Fruit fly (Drosophila melanogaster): ENCODE results near the gene Gr39b.

Gr39b gene

dm6 chr2L:21322161-21322560, 47.3 kb downstream of the Gr39b start:
- TF ChIP-seq pad (GFP tag; optimal IDR thresholded peaks at IDR 0.05), result no peak
- TF ChIP-seq CG7045 (GFP tag; optimal IDR thresholded peaks at IDR 0.05), result no peak
- peak; percentile 59 for TF ChIP-seq kay (GFP tag; ENCODE audit: borderline replicate concordance)

All from whole organism, adult.